Worm (Caenorhabditis elegans) whole organism, young adult: ENCODE results near the gene T05C12.4.

Experiments used
- F57A8.1 ChIP-seq: fragments of 200-800 bp; sonication (Bioruptor generic); optimal IDR thresholded peaks from 2 replicates; lab custom pipeline; 2018; ENCODE audit warnings: mild to moderate bottlenecking, missing genetic modification characterization, moderate library complexity, missing compliant biosample characterization
- F57C9.4 ChIP-seq: sonication (generic microtip); optimal IDR thresholded peaks from 2 replicates; lab custom pipeline; 2017; ENCODE audit warnings: mild to moderate bottlenecking, missing genetic modification characterization, missing compliant biosample characterization
- ama-1 ChIP-seq, 3 experiments: fragments of 150-350 bp in 1 of 3; sonication (generic microtip) in 2 of 3; optimal IDR thresholded peaks; 2 replicates each; lab custom pipeline; 2014 to 2018; ENCODE audit warnings: missing biosample characterization in 2 of 3, missing genetic modification characterization in 2 of 3, missing genetic modification reagents in 2 of 3
- attf-3 ChIP-seq: fragments of 200-800 bp; sonication (Bioruptor generic); conservative IDR thresholded peaks from 2 replicates; pipeline ENCODE4 v1.3.6; 2022; ENCODE audit warnings: missing genetic modification reagents, missing genetic modification characterization, missing compliant biosample characterization
- cebp-1 ChIP-seq, 2 experiments: fragments of 200-800 bp in 1 of 2; sonication (Bioruptor generic) in 1 of 2; sonication (generic microtip) in 1 of 2; IDR thresholded peaks in 1 of 2; optimal IDR thresholded peaks in 1 of 2; 2 replicates each; pipeline versions ENCODE4 v1.3.6 to Lab custom; 2017 to 2022; ENCODE audit warnings: missing compliant biosample characterization in 2 of 2, missing genetic modification characterization in 2 of 2, mild to moderate bottlenecking in 1 of 2, missing genetic modification reagents in 1 of 2, moderate library complexity in 1 of 2
- him-1 ChIP-seq: sonication (generic microtip); optimal IDR thresholded peaks from 2 replicates; lab custom pipeline; 2016; ENCODE audit warnings: missing genotype, missing genetic modification reagents, missing genetic modification characterization, missing compliant biosample characterization
- lag-1 ChIP-seq: fragments of 200-800 bp; sonication (Bioruptor generic); IDR thresholded peaks from 2 replicates; pipeline ENCODE4 v1.3.6; 2022; ENCODE audit warnings: missing genetic modification reagents, missing genetic modification characterization, missing compliant biosample characterization
- madf-8 ChIP-seq: fragments of 200-800 bp; sonication (Bioruptor generic); conservative IDR thresholded peaks from 2 replicates; pipeline ENCODE4 v1.3.6; 2022; ENCODE audit warnings: missing genetic modification reagents, missing genetic modification characterization, missing compliant biosample characterization
- rpc-1 ChIP-seq, 2 experiments: fragments of 150-350 bp in 1 of 2; sonication (generic microtip) in 1 of 2; optimal IDR thresholded peaks; 2 replicates each; lab custom pipeline; 2014 to 2018; ENCODE audit warnings: missing biosample characterization in 1 of 2, missing genetic modification characterization in 1 of 2, missing genetic modification reagents in 1 of 2, missing genotype in 1 of 2
- unc-130 ChIP-seq: sonication (generic microtip); optimal IDR thresholded peaks from 2 replicates; lab custom pipeline; 2016; ENCODE audit warnings: missing genetic modification reagents, missing genetic modification characterization, missing compliant biosample characterization

DNA sequence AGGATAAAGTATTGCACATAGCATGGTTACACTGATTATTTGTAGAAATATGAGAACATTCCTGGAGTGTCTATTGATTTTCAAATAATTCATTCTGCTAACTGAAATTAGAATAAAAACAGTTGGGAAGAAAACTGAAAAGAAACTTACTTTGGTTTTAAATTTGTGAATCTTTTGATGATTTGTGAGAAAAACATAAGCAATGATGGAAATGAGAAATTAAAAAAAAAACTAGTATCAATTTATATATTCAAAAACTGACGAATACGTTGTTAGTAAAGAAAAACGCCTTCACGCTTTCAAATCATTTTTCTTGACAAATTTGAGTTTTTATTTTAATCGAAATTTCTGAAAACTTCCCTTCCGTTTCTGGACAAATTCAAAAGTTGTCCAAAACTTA is 12.9 kb upstream of the T05C12.4 start, which contains the start of gene T05C12.9:
- TF ChIP-seq F57C9.4 (tag; lab: Kevin White, UChicago), result no peak
- TF ChIP-seq lag-1 (GFP tag; lab: Robert Waterston, UW), result no peak
- no peak for TF ChIP-seq F57A8.1 (GFP tag; lab: Kevin White, UChicago)
- TF ChIP-seq attf-3, result no peak
- no peak for TF ChIP-seq ama-1 (optimal IDR thresholded peaks at IDR 0.05; lab: Kevin White, UChicago)
- no peak for TF ChIP-seq ama-1 (GFP tag; optimal IDR thresholded peaks at IDR 0.05; lab: Kevin White, UChicago)
- TF ChIP-seq rpc-1 (optimal IDR thresholded peaks at IDR 0.05; lab: Kevin White, UChicago), result no peak
- no peak for TF ChIP-seq rpc-1 (tag; optimal IDR thresholded peaks at IDR 0.05; lab: Kevin White, UChicago)
- TF ChIP-seq him-1 (tag; lab: Kevin White, UChicago), result no peak
- TF ChIP-seq unc-130 (GFP tag; lab: Kevin White, UChicago), result no peak
- TF ChIP-seq cebp-1 (GFP tag; IDR thresholded peaks at IDR 0.05; lab: Robert Waterston, UW), result no peak
- TF ChIP-seq cebp-1 (tag; optimal IDR thresholded peaks at IDR 0.05; lab: Kevin White, UChicago), result no peak
- no peak for TF ChIP-seq madf-8 (GFP tag; lab: Robert Waterston, UW)
